Worm (Caenorhabditis elegans) whole organism, L1 larva: ENCODE results near the gene Y43E12A.2.
A peak's percentile ranks its signal among the peaks of the same experiment; 100 is the strongest.

Experiments
- F16B12.6 ChIP-seq: fragments of 150-350 bp; optimal IDR thresholded peaks from 2 replicates; lab custom pipeline; 2014; ENCODE audit warnings: missing biosample characterization, missing genetic modification characterization
- ceh-88 ChIP-seq: fragments of 200-800 bp; sonication (Bioruptor generic); IDR thresholded peaks from 2 replicates; pipeline ENCODE4 v1.3.6; 2022; ENCODE audit warnings: missing genetic modification characterization, missing compliant biosample characterization
- ceh-90 ChIP-seq: sonication (generic microtip); optimal IDR thresholded peaks from 2 replicates; lab custom pipeline; 2016; ENCODE audit warnings: missing genetic modification characterization, missing compliant biosample characterization
- dpl-1 ChIP-seq, 3 experiments: fragments of 150-350 bp in 2 of 3; sonication (generic microtip) in 1 of 3; optimal IDR thresholded peaks; 2 replicates each; lab custom pipeline; 2014 to 2017; ENCODE audit warnings: missing biosample characterization in 3 of 3, missing genetic modification characterization in 3 of 3, missing genetic modification reagents in 3 of 3
- dsc-1 ChIP-seq: sonication (generic microtip); optimal IDR thresholded peaks from 2 replicates; lab custom pipeline; 2016; ENCODE audit warnings: mild to moderate bottlenecking, missing genetic modification characterization, missing compliant biosample characterization
- efl-1 ChIP-seq, 4 experiments: fragments of 150-350 bp; optimal IDR thresholded peaks in 3 of 4; peaks in 1 of 4; 1 replicate in 1 of 4; 2 replicates in 3 of 4; lab custom pipeline; 2014; ENCODE audit warnings: missing biosample characterization in 2 of 4, missing genetic modification characterization in 2 of 4, missing genetic modification reagents in 2 of 4
- elt-2 ChIP-seq: sonication (generic microtip); optimal IDR thresholded peaks from 2 replicates; lab custom pipeline; 2016; ENCODE audit warnings: missing genetic modification characterization, mild to moderate bottlenecking, inconsistent platforms, missing compliant biosample characterization, missing genetic modification reagents
- fkh-4 ChIP-seq: sonication (generic microtip); optimal IDR thresholded peaks from 2 replicates; lab custom pipeline; 2016; ENCODE audit warnings: missing compliant biosample characterization, missing genetic modification characterization, borderline replicate concordance
- irx-1 ChIP-seq: sonication (generic microtip); optimal IDR thresholded peaks from 2 replicates; lab custom pipeline; 2016; ENCODE audit warnings: missing genetic modification characterization, missing compliant biosample characterization
- isw-1 ChIP-seq: fragments of 200-800 bp; sonication (Bioruptor generic); IDR thresholded peaks from 2 replicates; pipeline ENCODE4 v1.3.6; 2022; ENCODE audit warnings: missing genetic modification characterization, missing compliant biosample characterization
- lin-14 ChIP-seq: fragments of 200-800 bp; sonication (Bioruptor generic); optimal IDR thresholded peaks from 2 replicates; lab custom pipeline; 2018; ENCODE audit warnings: mild to moderate bottlenecking, missing genetic modification characterization, moderate library complexity, missing compliant biosample characterization
- lin-15B ChIP-seq: fragments of 150-350 bp; sonication (generic microtip); optimal IDR thresholded peaks from 3 replicates; lab custom pipeline; 2014; ENCODE audit warnings: missing biosample characterization, missing genetic modification characterization
- lir-3 ChIP-seq: sonication (generic microtip); optimal IDR thresholded peaks from 2 replicates; lab custom pipeline; 2016; ENCODE audit warnings: mild to moderate bottlenecking, missing genetic modification characterization, moderate library complexity, missing compliant biosample characterization; ENCODE audit not compliant: poor library complexity
- lsy-2 ChIP-seq, 2 experiments: fragments of 150-350 bp; optimal IDR thresholded peaks; 2 replicates each; lab custom pipeline; 2014; ENCODE audit warnings: missing biosample characterization in 2 of 2, missing genetic modification characterization in 2 of 2
- nhr-11 ChIP-seq: fragments of 150-350 bp; optimal IDR thresholded peaks from 2 replicates; lab custom pipeline; 2014; ENCODE audit warnings: missing biosample characterization, missing genetic modification characterization
- nhr-237 ChIP-seq: fragments of 150-350 bp; optimal IDR thresholded peaks from 2 replicates; lab custom pipeline; 2014; ENCODE audit warnings: missing biosample characterization, missing genetic modification characterization
- nhr-47 ChIP-seq: sonication (generic microtip); optimal IDR thresholded peaks from 2 replicates; lab custom pipeline; 2016; ENCODE audit warnings: mild to moderate bottlenecking, missing genetic modification characterization, moderate library complexity, missing compliant biosample characterization
- nhr-76 ChIP-seq: sonication (generic microtip); optimal IDR thresholded peaks from 2 replicates; lab custom pipeline; 2017; ENCODE audit warnings: missing biosample characterization, missing genetic modification characterization
- nhr-77 ChIP-seq: fragments of 150-350 bp; optimal IDR thresholded peaks from 2 replicates; lab custom pipeline; 2014; ENCODE audit warnings: missing biosample characterization, missing genetic modification characterization
- nhr-85 ChIP-seq: sonication (generic microtip); peaks from one replicate; lab custom pipeline; 2016; ENCODE audit warnings: missing genetic modification characterization, inconsistent platforms, missing compliant biosample characterization
- snu-23 ChIP-seq: sonication (generic microtip); optimal IDR thresholded peaks from 2 replicates; lab custom pipeline; 2016; ENCODE audit warnings: missing genetic modification characterization, missing compliant biosample characterization
- sox-4 ChIP-seq: sonication (generic microtip); optimal IDR thresholded peaks from 2 replicates; lab custom pipeline; 2016; ENCODE audit warnings: missing genetic modification characterization, missing compliant biosample characterization
- swsn-7 ChIP-seq: sonication (generic microtip); optimal IDR thresholded peaks from 2 replicates; lab custom pipeline; 2016; ENCODE audit warnings: missing genetic modification characterization, missing compliant biosample characterization
- tlp-1 ChIP-seq: fragments of 150-350 bp; optimal IDR thresholded peaks from 2 replicates; lab custom pipeline; 2014; ENCODE audit warnings: missing biosample characterization, missing genetic modification characterization
- unc-130 ChIP-seq: fragments of 150-350 bp; optimal IDR thresholded peaks from 2 replicates; lab custom pipeline; 2017; ENCODE audit warnings: missing biosample characterization, missing genetic modification characterization, inconsistent platforms
- unc-30 ChIP-seq: sonication (generic microtip); optimal IDR thresholded peaks from 2 replicates; lab custom pipeline; 2017; ENCODE audit warnings: missing biosample characterization, missing genetic modification characterization
- unc-62 ChIP-seq: fragments of 150-350 bp; optimal IDR thresholded peaks from 2 replicates; lab custom pipeline; 2014; ENCODE audit warnings: missing biosample characterization, missing genetic modification reagents, missing genetic modification characterization
- xbp-1 ChIP-seq: sonication (generic microtip); optimal IDR thresholded peaks from 2 replicates; lab custom pipeline; 2016; ENCODE audit warnings: missing genetic modification characterization, missing compliant biosample characterization
- zag-1 ChIP-seq: fragments of 150-350 bp; optimal IDR thresholded peaks from 2 replicates; lab custom pipeline; 2014; ENCODE audit warnings: missing biosample characterization, missing genetic modification characterization
- zip-4 ChIP-seq: fragments of 200-800 bp; sonication (Bioruptor generic); optimal IDR thresholded peaks from 2 replicates; lab custom pipeline; 2018; ENCODE audit warnings: mild to moderate bottlenecking, missing genetic modification characterization, moderate library complexity, missing compliant biosample characterization

Gene Y43E12A.2

ce11 chrIV:11027560-11027959, 45.7 kb downstream of the Y43E12A.2 start (continued):
- no peak for TF ChIP-seq tlp-1

ce11 chrIV:11029412-11029811, 47.6 kb downstream of the Y43E12A.2 start, which contains the start of gene hrg-5:
Gene hrg-5 (minus strand): TSS chrIV:11029428.
- TF ChIP-seq dpl-1 (GFP tag; optimal IDR thresholded peaks at IDR 0.05; lab: Kevin White, UChicago) (no peak), zip-4 (GFP tag; lab: Kevin White, UChicago) (no peak), nhr-76 (tag; lab: Kevin White, UChicago) (no peak), lir-3 (tag; lab: Kevin White, UChicago) (no peak)
- TF ChIP-seq, all 84 proteins: peak for 0

ce11 chrIV:11030117-11030516, 48.3 kb downstream of the Y43E12A.2 start:
- TF ChIP-seq zag-1 (tag; lab: Kevin White, UChicago) = no peak
- no peak for TF ChIP-seq sox-4 (tag; lab: Kevin White, UChicago)
- no peak for TF ChIP-seq irx-1
- no peak for TF ChIP-seq tlp-1
- no peak for TF ChIP-seq unc-30 (tag; lab: Kevin White, UChicago)
- no peak for TF ChIP-seq xbp-1 (tag; lab: Kevin White, UChicago)
- TF ChIP-seq swsn-7 (tag; lab: Kevin White, UChicago) = no peak

- no peak for TF ChIP-seq xbp-1 (tag; lab: Kevin White, UChicago)
- TF ChIP-seq nhr-47 (tag; lab: Kevin White, UChicago) = no peak
- TF ChIP-seq ceh-88 (GFP tag; lab: Robert Waterston, UW) = no peak
- no peak for TF ChIP-seq unc-30 (tag; lab: Kevin White, UChicago)
- no peak for TF ChIP-seq nhr-77 (tag; lab: Kevin White, UChicago)
- no peak for TF ChIP-seq zip-4 (GFP tag; lab: Kevin White, UChicago)
- TF ChIP-seq nhr-237 (tag; lab: Kevin White, UChicago) = no peak
- TF ChIP-seq snu-23 = no peak
- no peak for TF ChIP-seq fkh-4 (tag; lab: Kevin White, UChicago)
- TF ChIP-seq nhr-85 (tag; lab: Kevin White, UChicago) = no peak
- TF ChIP-seq isw-1 (GFP tag; lab: Robert Waterston, UW) = no peak
- TF ChIP-seq lsy-2 (tag; optimal IDR thresholded peaks at IDR 0.05; lab: Kevin White, UChicago) = no peak
- TF ChIP-seq unc-62 = no peak
- TF ChIP-seq F16B12.6 (tag; lab: Kevin White, UChicago) = no peak
- no peak for TF ChIP-seq dsc-1
- no peak for TF ChIP-seq lin-14 (GFP tag; lab: Kevin White, UChicago)
- no peak for TF ChIP-seq lin-15B (tag; lab: Kevin White, UChicago)
- TF ChIP-seq unc-130 = no peak
- TF ChIP-seq zag-1 (tag; lab: Kevin White, UChicago) = no peak
- no peak for TF ChIP-seq ceh-90
Measured at ce11 chrIV:11030893-11031292, 49.0 kb downstream of the Y43E12A.2 start, which contains the start of gene hrg-4. Gene hrg-4 (minus strand): TSS chrIV:11030993.

ce11 chrIV:11031640-11032039, 49.8 kb downstream of the Y43E12A.2 start:
- TF ChIP-seq nhr-11 (tag; lab: Kevin White, UChicago) (no peak), elt-2 (tag; lab: Kevin White, UChicago) (peak; percentile 71)

- TF ChIP-seq elt-2 (tag; lab: Kevin White, UChicago) (no peak), efl-1 (optimal IDR thresholded peaks at IDR 0.05; lab: Kevin White, UChicago) (no peak), efl-1 (GFP tag; optimal IDR thresholded peaks at IDR 0.05 in 1 of 2; lab: Kevin White, UChicago) (peak in 1 of 2 experiments; percentile 78)
Measured at ce11 chrIV:11032288-11032687, 50.4 kb downstream of the Y43E12A.2 start, which contains the start of gene hrg-6. Gene hrg-6 (plus strand): TSS chrIV:11032588.
